Fruit fly (Drosophila melanogaster): ENCODE measurements around the gene VhaM9.7-a.

dm6 chr3L:4252862-4253610, 9.5 kb upstream of the VhaM9.7-a start:
- TF ChIP-seq CG6654 (GFP tag; optimal IDR thresholded peaks at IDR 0.05) = no peak
- TF ChIP-seq ttk (GFP tag; IDR thresholded peaks at IDR 0.05) = no peak
- TF ChIP-seq CG7987 (GFP tag; optimal IDR thresholded peaks at IDR 0.05) = no peak
- TF ChIP-seq CG12942 (GFP tag; optimal IDR thresholded peaks at IDR 0.05) = no peak
- no peak for TF ChIP-seq CG12744 (GFP tag; optimal IDR thresholded peaks at IDR 0.05)
- TF ChIP-seq Nf-YC (tag; optimal IDR thresholded peaks at IDR 0.05) = no peak
- TF ChIP-seq Hr39 (optimal IDR thresholded peaks at IDR 0.05) = no peak
